Fruit fly (Drosophila melanogaster) whole organism, embryonic: ENCODE measurements around the gene CG14252.

ENCODE experiments used
- B-H1 ChIP-seq: fragments of 200-800 bp; sonication (Bioruptor generic); IDR thresholded peaks from 3 replicates; pipeline ENCODE4 v1.3.6; 2022; ENCODE audit warnings: missing biosample characterization, missing genetic modification characterization
- B-H2 ChIP-seq: fragments of 200-800 bp; sonication (Bioruptor generic); optimal IDR thresholded peaks from 2 replicates; lab custom pipeline; 2018; ENCODE audit warnings: missing biosample characterization, mild to moderate bottlenecking, missing genetic modification characterization
- CG10267 ChIP-seq: fragments of 200-800 bp; sonication (Bioruptor generic); optimal IDR thresholded peaks from 2 replicates; lab custom pipeline; 2018; ENCODE audit warnings: missing biosample characterization, mild to moderate bottlenecking, missing genetic modification characterization, moderate library complexity
- CG10979 ChIP-seq: fragments of 200-800 bp; sonication (Bioruptor generic); optimal IDR thresholded peaks from 2 replicates; lab custom pipeline; 2018; ENCODE audit warnings: missing biosample characterization, mild to moderate bottlenecking, missing genetic modification characterization, moderate library complexity
- CG11695 ChIP-seq: fragments of 200-800 bp; sonication (Bioruptor generic); IDR thresholded peaks from 3 replicates; pipeline ENCODE4 v1.3.6; 2022; ENCODE audit warnings: missing biosample characterization, missing genetic modification characterization
- CG13296 ChIP-seq: fragments of 200-800 bp; sonication (Bioruptor generic); optimal IDR thresholded peaks from 3 replicates; lab custom pipeline; 2018; ENCODE audit warnings: missing biosample characterization, mild to moderate bottlenecking, missing genetic modification characterization
- CG15514 ChIP-seq: fragments of 200-800 bp; sonication (Bioruptor generic); optimal IDR thresholded peaks from 3 replicates; lab custom pipeline; 2017; ENCODE audit warnings: missing biosample characterization, missing genetic modification characterization, mild to moderate bottlenecking, moderate library complexity, missing genetic modification reagents
- CG1603 ChIP-seq: fragments of 200-800 bp; sonication (Bioruptor generic); optimal IDR thresholded peaks from 2 replicates; lab custom pipeline; 2019; ENCODE audit warnings: missing biosample characterization, mild to moderate bottlenecking, missing genetic modification characterization, moderate library complexity
- CG1647 ChIP-seq: fragments of 200-800 bp; sonication (Bioruptor generic); optimal IDR thresholded peaks from 3 replicates; lab custom pipeline; 2016; ENCODE audit warnings: missing biosample characterization, missing genetic modification characterization
- CG17186 ChIP-seq: fragments of 200-800 bp; sonication (Bioruptor generic); optimal IDR thresholded peaks from 3 replicates; lab custom pipeline; 2017; ENCODE audit warnings: missing biosample characterization, missing genetic modification reagents, missing genetic modification characterization
- CG17385 ChIP-seq: fragments of 200-800 bp; sonication (Bioruptor generic); optimal IDR thresholded peaks from 3 replicates; lab custom pipeline; 2018; ENCODE audit warnings: missing biosample characterization, mild to moderate bottlenecking, missing genetic modification characterization
- CG18262 ChIP-seq: fragments of 200-800 bp; optimal IDR thresholded peaks from 3 replicates; lab custom pipeline; 2019; ENCODE audit warnings: missing biosample characterization, mild to moderate bottlenecking, missing genetic modification characterization, moderate library complexity
- CG3726 ChIP-seq: fragments of 200-800 bp; sonication (Bioruptor generic); IDR thresholded peaks from 3 replicates; pipeline ENCODE4, ENCODE4 v1.3.6; 2022; ENCODE audit warnings: missing biosample characterization, missing genetic modification characterization
- CG4730 ChIP-seq: fragments of 200-800 bp; sonication (Bioruptor generic); IDR thresholded peaks from 2 replicates; pipeline ENCODE4 v1.3.6; 2022; ENCODE audit warnings: missing biosample characterization, missing genetic modification characterization
- CG6254 ChIP-seq: fragments of 200-800 bp; sonication (Bioruptor generic); optimal IDR thresholded peaks from 3 replicates; lab custom pipeline; 2017; ENCODE audit warnings: mild to moderate bottlenecking, missing biosample characterization, missing genetic modification reagents, missing genetic modification characterization
- CG6683 ChIP-seq: fragments of 200-800 bp; sonication (Bioruptor generic); optimal IDR thresholded peaks from 2 replicates; lab custom pipeline; 2017; ENCODE audit warnings: missing biosample characterization, mild to moderate bottlenecking, missing genetic modification characterization, missing genetic modification reagents
- CG7963 ChIP-seq: fragments of 200-800 bp; sonication (Bioruptor generic); IDR thresholded peaks from 3 replicates; pipeline ENCODE4 v1.3.6; 2022; ENCODE audit warnings: missing biosample characterization, missing genetic modification characterization; ENCODE audit not compliant: partially characterized antibody
- CG8290 ChIP-seq, 3 experiments: fragments of 200-800 bp; sonication (Bioruptor generic); optimal IDR thresholded peaks; 2 replicates each; lab custom pipeline; 2016 to 2019; ENCODE audit warnings: missing biosample characterization in 3 of 3, missing genetic modification characterization in 3 of 3, mild to moderate bottlenecking in 2 of 3, moderate library complexity in 1 of 3
- CG8924 ChIP-seq: fragments of 200-800 bp; optimal IDR thresholded peaks from 3 replicates; lab custom pipeline; 2019; ENCODE audit warnings: missing biosample characterization, mild to moderate bottlenecking, missing genetic modification characterization, moderate library complexity
- CHES-1-like ChIP-seq: fragments of 200-800 bp; sonication (Bioruptor generic); optimal IDR thresholded peaks from 2 replicates; lab custom pipeline; 2016; ENCODE audit warnings: missing biosample characterization, missing genetic modification characterization
- CoRest ChIP-seq: fragments of 200-800 bp; sonication (Bioruptor generic); optimal IDR thresholded peaks from 3 replicates; lab custom pipeline; 2018; ENCODE audit warnings: missing biosample characterization, mild to moderate bottlenecking, missing genetic modification characterization, moderate library complexity
- D19B ChIP-seq: fragments of 200-800 bp; sonication (Bioruptor generic); optimal IDR thresholded peaks from 2 replicates; lab custom pipeline; 2017; ENCODE audit warnings: missing biosample characterization, mild to moderate bottlenecking, missing genetic modification characterization
- Dbx ChIP-seq: fragments of 200-800 bp; sonication (Bioruptor generic); IDR thresholded peaks from 3 replicates; pipeline ENCODE4 v1.3.6; 2022; ENCODE audit warnings: missing biosample characterization, missing genetic modification characterization
- Elba2 ChIP-seq: fragments of 200-800 bp; sonication (Bioruptor generic); optimal IDR thresholded peaks from 3 replicates; lab custom pipeline; 2016; ENCODE audit warnings: missing biosample characterization, missing genetic modification characterization
- HLHmδ ChIP-seq: fragments of 200-800 bp; sonication (Bioruptor generic); optimal IDR thresholded peaks from 2 replicates; lab custom pipeline; 2018; ENCODE audit warnings: missing biosample characterization, mild to moderate bottlenecking, missing genetic modification characterization, moderate library complexity
- Jarid2 ChIP-seq: fragments of 200-800 bp; sonication (Bioruptor generic); optimal IDR thresholded peaks from 3 replicates; lab custom pipeline; 2017; ENCODE audit warnings: mild to moderate bottlenecking, missing biosample characterization, missing genetic modification reagents, missing genetic modification characterization
- Lim3 ChIP-seq: fragments of 200-800 bp; sonication (Bioruptor generic); IDR thresholded peaks from 2 replicates; pipeline ENCODE4 v1.3.6; 2022; ENCODE audit warnings: missing biosample characterization, missing genetic modification characterization
- Mad ChIP-seq: fragments of 200-800 bp; sonication (Bioruptor generic); optimal IDR thresholded peaks from 2 replicates; lab custom pipeline; 2016; ENCODE audit warnings: missing biosample characterization, missing genetic modification characterization
- Pdp1 ChIP-seq, 2 experiments: fragments of 200-800 bp; sonication (Bioruptor generic); optimal IDR thresholded peaks; 3 replicates each; lab custom pipeline; 2016; ENCODE audit warnings: missing biosample characterization in 2 of 2, missing genetic modification characterization in 2 of 2, mild to moderate bottlenecking in 1 of 2, moderate library complexity in 1 of 2
- Rfx ChIP-seq: fragments of 200-800 bp; sonication (Bioruptor generic); IDR thresholded peaks from 2 replicates; pipeline ENCODE4 v1.3.6; 2022; ENCODE audit warnings: missing biosample characterization, missing genetic modification characterization
- Sry-β ChIP-seq: fragments of 200-800 bp; sonication (Bioruptor generic); optimal IDR thresholded peaks from 2 replicates; lab custom pipeline; 2018; ENCODE audit warnings: missing biosample characterization, mild to moderate bottlenecking, missing genetic modification characterization, moderate library complexity
- ab ChIP-seq: fragments of 200-800 bp; sonication (Bioruptor generic); optimal IDR thresholded peaks from 2 replicates; lab custom pipeline; 2016; ENCODE audit warnings: missing biosample characterization, missing genetic modification characterization
- cas ChIP-seq: fragments of 200-800 bp; sonication (Bioruptor generic); IDR thresholded peaks from 2 replicates; pipeline ENCODE4 v1.3.6; 2022; ENCODE audit warnings: missing biosample characterization, missing genetic modification characterization
- chinmo ChIP-seq: fragments of 200-800 bp; sonication (Bioruptor generic); IDR thresholded peaks from 4 replicates; pipeline ENCODE4 v1.3.6; 2022; ENCODE audit warnings: missing biosample characterization, missing genetic modification characterization; ENCODE audit not compliant: partially characterized antibody
- cwo ChIP-seq: fragments of 200-800 bp; sonication (Bioruptor generic); optimal IDR thresholded peaks from 3 replicates; lab custom pipeline; 2017; ENCODE audit warnings: missing biosample characterization, missing genetic modification characterization, mild to moderate bottlenecking, moderate library complexity, missing genetic modification reagents
- emc ChIP-seq: fragments of 200-800 bp; sonication (Bioruptor generic); optimal IDR thresholded peaks from 2 replicates; lab custom pipeline; 2016; ENCODE audit warnings: missing biosample characterization, missing genetic modification characterization
- exex ChIP-seq: fragments of 200-800 bp; sonication (Bioruptor generic); optimal IDR thresholded peaks from 4 replicates; lab custom pipeline; 2018; ENCODE audit warnings: missing biosample characterization, mild to moderate bottlenecking, missing genetic modification characterization, moderate library complexity
- gfzf ChIP-seq: fragments of 200-800 bp; sonication (Bioruptor generic); optimal IDR thresholded peaks from 2 replicates; lab custom pipeline; 2016; ENCODE audit warnings: missing biosample characterization, mild to moderate bottlenecking, missing genetic modification characterization, moderate library complexity
- gsb ChIP-seq: fragments of 200-800 bp; sonication (Bioruptor generic); IDR thresholded peaks from 2 replicates; pipeline ENCODE4 v1.3.6; 2022; ENCODE audit warnings: missing biosample characterization, missing genetic modification characterization
- gt ChIP-seq: fragments of 200-800 bp; sonication (Bioruptor generic); IDR thresholded peaks from 2 replicates; pipeline ENCODE4 v1.3.6; 2022; ENCODE audit warnings: missing biosample characterization, missing genetic modification characterization
- hb ChIP-seq: fragments of 200-800 bp; sonication (Bioruptor generic); IDR thresholded peaks from 3 replicates; pipeline ENCODE4 v1.3.6; 2022; ENCODE audit warnings: missing biosample characterization, missing genetic modification characterization; ENCODE audit not compliant: partially characterized antibody
- ind ChIP-seq: fragments of 200-800 bp; sonication (Bioruptor generic); optimal IDR thresholded peaks from 3 replicates; lab custom pipeline; 2016; ENCODE audit warnings: missing biosample characterization, missing genetic modification characterization
- kah ChIP-seq: fragments of 200-800 bp; sonication (Bioruptor generic); optimal IDR thresholded peaks from 2 replicates; lab custom pipeline; 2018; ENCODE audit warnings: missing biosample characterization, mild to moderate bottlenecking, missing genetic modification characterization
- nau ChIP-seq: fragments of 200-800 bp; sonication (Bioruptor generic); optimal IDR thresholded peaks from 3 replicates; lab custom pipeline; 2017; ENCODE audit warnings: missing biosample characterization, mild to moderate bottlenecking, missing genetic modification characterization, missing genetic modification reagents
- phol ChIP-seq: fragments of 200-800 bp; sonication (Bioruptor generic); optimal IDR thresholded peaks from 3 replicates; lab custom pipeline; 2018; ENCODE audit warnings: missing biosample characterization, mild to moderate bottlenecking, missing genetic modification characterization, moderate library complexity
- repo ChIP-seq: fragments of 200-800 bp; sonication (Bioruptor generic); optimal IDR thresholded peaks from 2 replicates; lab custom pipeline; 2016; ENCODE audit warnings: missing biosample characterization, missing genetic modification characterization
- row ChIP-seq: fragments of 200-800 bp; sonication (Bioruptor generic); IDR thresholded peaks from 3 replicates; pipeline ENCODE4 v1.3.6; 2022; ENCODE audit warnings: missing biosample characterization, missing genetic modification characterization
- ssp ChIP-seq: fragments of 200-800 bp; sonication (Bioruptor generic); IDR thresholded peaks from 2 replicates; pipeline ENCODE4 v1.3.6; 2022; ENCODE audit warnings: missing biosample characterization, missing genetic modification characterization

The CG14252 gene

DNA sequence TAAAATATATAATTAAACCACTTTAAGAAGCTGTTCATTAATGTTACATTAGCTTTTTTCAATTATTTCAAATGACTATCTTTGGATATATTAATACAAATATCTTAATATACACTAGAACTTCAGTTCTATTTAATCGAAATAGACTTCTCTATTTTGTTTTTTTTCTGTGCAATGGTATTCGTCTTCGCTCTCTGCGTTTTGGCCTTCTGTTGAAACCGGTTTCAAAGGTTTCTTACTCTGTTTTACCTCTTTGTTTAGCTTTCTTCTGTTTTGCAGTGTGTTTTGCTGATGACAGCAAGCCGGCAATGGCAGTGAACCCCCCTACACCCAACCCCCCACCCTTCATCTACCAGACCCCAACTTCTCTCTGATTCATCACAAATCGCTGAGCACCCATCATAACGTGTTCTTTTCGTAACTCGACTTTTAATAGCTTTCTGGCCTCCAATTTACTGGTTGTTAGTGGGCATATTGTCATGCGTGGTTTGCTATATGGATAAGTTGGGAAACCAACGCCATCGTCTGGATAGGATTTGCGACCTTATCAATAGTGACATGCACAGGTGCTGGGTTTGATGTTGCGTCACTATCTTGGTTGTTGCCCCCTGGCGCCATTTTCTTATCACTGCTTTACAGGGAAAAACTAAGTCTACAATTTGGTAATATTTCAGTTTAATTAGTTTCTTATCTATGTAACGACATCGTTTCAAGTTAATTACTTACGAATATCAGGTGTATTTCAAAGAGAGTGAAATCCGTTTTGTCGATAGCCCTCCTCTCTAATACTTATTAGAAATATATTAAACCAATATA is 23.7 kb downstream of the CG14252 start (continued):
- TF ChIP-seq CG8290 (GFP tag; optimal IDR thresholded peaks at IDR 0.05; lab: Kevin White, UChicago), result no peak
- no peak for TF ChIP-seq CG8290 (tag; optimal IDR thresholded peaks at IDR 0.05; lab: Kevin White, UChicago)
- TF ChIP-seq CG13296 (GFP tag; lab: Kevin White, UChicago), result no peak
- TF ChIP-seq Lim3 (GFP tag; lab: Robert Waterston, UW), result peak; percentile 54; the same call in 1 of the 2 replicates
- no peak for TF ChIP-seq CG6683
- no peak for TF ChIP-seq CHES-1-like (GFP tag; lab: Kevin White, UChicago)
- TF ChIP-seq CoRest (tag; lab: Kevin White, UChicago), result peak; percentile 51
- TF ChIP-seq row (GFP tag; lab: Robert Waterston, UW), result peak; percentile 55
- no peak for TF ChIP-seq repo (GFP tag; lab: Kevin White, UChicago)
- TF ChIP-seq cas (GFP tag; lab: Robert Waterston, UW), result no peak
- TF ChIP-seq ab (GFP tag; lab: Kevin White, UChicago), result no peak
- TF ChIP-seq ind (GFP tag; lab: Kevin White, UChicago), result no peak
- TF ChIP-seq Mad, result no peak
- TF ChIP-seq B-H1, result no peak
- TF ChIP-seq CG11695 (GFP tag; lab: Robert Waterston, UW), result no peak
- no peak for TF ChIP-seq CG4730 (GFP tag; lab: Robert Waterston, UW)
- no peak for TF ChIP-seq hb
- no peak for TF ChIP-seq gfzf (GFP tag; lab: Kevin White, UChicago)
- no peak for TF ChIP-seq B-H2 (GFP tag; lab: Kevin White, UChicago)
- TF ChIP-seq Dbx, result no peak
- TF ChIP-seq Elba2, result no peak
- TF ChIP-seq Rfx (GFP tag; lab: Robert Waterston, UW), result peak; percentile 7; the same call in 1 of the 2 replicates
- no peak for TF ChIP-seq ssp (GFP tag; lab: Robert Waterston, UW)
- TF ChIP-seq phol, result peak; percentile 24
- peak; percentile 20 for TF ChIP-seq CG17385 (GFP tag; lab: Kevin White, UChicago)
- TF ChIP-seq Sry-β, result no peak
- TF ChIP-seq chinmo (GFP tag; lab: Robert Waterston, UW), result peak; percentile 97
- TF ChIP-seq Jarid2 (GFP tag; lab: Kevin White, UChicago), result no peak
- TF ChIP-seq Pdp1 (GFP tag; optimal IDR thresholded peaks at IDR 0.05; lab: Kevin White, UChicago), result peak in 1 of 2 experiments; percentile 86
- TF ChIP-seq exex (tag; lab: Kevin White, UChicago), result peak; percentile 87
- TF ChIP-seq CG17186, result no peak
- TF ChIP-seq cwo (GFP tag; lab: Kevin White, UChicago), result no peak
- no peak for TF ChIP-seq CG10267
- TF ChIP-seq CG3726, result no peak
- TF ChIP-seq emc (GFP tag; lab: Kevin White, UChicago), result no peak
- TF ChIP-seq gsb (GFP tag; lab: Robert Waterston, UW), result peak; percentile 46; the same call in 1 of the 2 replicates
- no peak for TF ChIP-seq CG6254 (GFP tag; lab: Kevin White, UChicago)
- TF ChIP-seq HLHmδ (GFP tag; lab: Kevin White, UChicago), result no peak
- peak; percentile 33 for TF ChIP-seq CG8924 (tag; lab: Kevin White, UChicago)
- TF ChIP-seq nau (GFP tag; lab: Kevin White, UChicago), result no peak
- no peak for TF ChIP-seq CG1603
- peak; percentile 13 for TF ChIP-seq CG10979
- TF ChIP-seq kah (GFP tag; lab: Kevin White, UChicago), result no peak
- no peak for TF ChIP-seq CG1647 (GFP tag; lab: Kevin White, UChicago)
- no peak for TF ChIP-seq D19B (GFP tag; lab: Kevin White, UChicago)
- TF ChIP-seq CG15514 (GFP tag; lab: Kevin White, UChicago), result no peak
- no peak for TF ChIP-seq gt (GFP tag; lab: Robert Waterston, UW)
- TF ChIP-seq CG7963 (GFP tag; lab: Robert Waterston, UW), result no peak
- peak; percentile 37 for TF ChIP-seq CG18262 (tag; lab: Kevin White, UChicago)
